Fruit fly (Drosophila melanogaster): ENCODE results near the gene Ugt36A1.
A peak's percentile ranks its signal among the peaks of the same experiment; 100 is the strongest.

Gene Ugt36A1

DNA sequence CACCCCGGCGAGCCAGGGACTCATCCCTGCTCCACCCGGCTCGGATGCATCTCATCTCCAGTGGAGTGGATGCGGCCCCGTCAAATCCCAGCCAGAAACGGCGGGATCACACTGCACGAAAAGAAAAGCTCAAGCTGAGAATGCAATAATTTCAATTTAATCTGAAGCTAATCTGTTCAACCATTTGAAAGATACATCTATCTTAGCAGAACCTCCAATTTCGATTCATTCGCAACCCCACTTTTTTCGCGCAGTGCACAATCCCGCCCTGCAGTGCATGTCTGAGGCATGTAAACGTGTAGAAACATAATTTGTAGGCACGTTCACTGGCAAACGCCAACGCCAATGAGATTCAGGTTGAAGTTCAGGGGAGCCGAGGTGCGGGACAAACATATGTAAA, 20.4 kb upstream of the Ugt36A1 start (continued):
- TF ChIP-seq CG12391 (tag; optimal IDR thresholded peaks at IDR 0.05) = peak; percentile 39
- TF ChIP-seq CG1602 (GFP tag; optimal IDR thresholded peaks at IDR 0.05) = peak; percentile 36
- TF ChIP-seq NfI (GFP tag; optimal IDR thresholded peaks at IDR 0.05) = peak; percentile 23
- TF ChIP-seq GATAe (GFP tag; conservative IDR thresholded peaks at IDR 0.05) = no peak
- TF ChIP-seq NC2β (GFP tag; optimal IDR thresholded peaks at IDR 0.05) = peak; percentile 42
- TF ChIP-seq ash1 (GFP tag; optimal IDR thresholded peaks at IDR 0.05) = no peak
- TF ChIP-seq wek (GFP tag; optimal IDR thresholded peaks at IDR 0.05) = no peak
- 0 out of 3 replicates have a peak, but pooled peaks have one; percentile 16 for TF ChIP-seq B-H1 (GFP tag; IDR thresholded peaks at IDR 0.05)
- no peak for TF ChIP-seq HHEX (GFP tag; optimal IDR thresholded peaks at IDR 0.05)
- no peak for TF ChIP-seq CG1647 (GFP tag; optimal IDR thresholded peaks at IDR 0.05)
- no peak for TF ChIP-seq Hr78 (GFP tag; optimal IDR thresholded peaks at IDR 0.05)
- no peak for TF ChIP-seq bigmax (GFP tag; optimal IDR thresholded peaks at IDR 0.05)
- TF ChIP-seq vfl (GFP tag; optimal IDR thresholded peaks at IDR 0.05) = no peak
- no peak for TF ChIP-seq stwl (tag; optimal IDR thresholded peaks at IDR 0.05)
- no peak for TF ChIP-seq CTCF (GFP tag; optimal IDR thresholded peaks at IDR 0.05)
- peak; percentile 15 for TF ChIP-seq tio (GFP tag; optimal IDR thresholded peaks at IDR 0.05)
- TF ChIP-seq BEAF-32 (GFP tag; optimal IDR thresholded peaks at IDR 0.05) = no peak
- TF ChIP-seq zfh2 (GFP tag; optimal IDR thresholded peaks at IDR 0.05) = no peak
- TF ChIP-seq Lim3 (GFP tag; IDR thresholded peaks at IDR 0.05) = no peak
- peak; percentile 77 for TF ChIP-seq ci (GFP tag; IDR thresholded peaks at IDR 0.05)
- TF ChIP-seq Meics (GFP tag; optimal IDR thresholded peaks at IDR 0.05) = no peak
- TF ChIP-seq ssp (GFP tag; IDR thresholded peaks at IDR 0.05) = peak; percentile 46
- peak; percentile 25; the same call in 2 of the 4 replicates for TF ChIP-seq Gug (GFP tag; IDR thresholded peaks at IDR 0.05)
- TF ChIP-seq Hand (GFP tag; optimal IDR thresholded peaks at IDR 0.05) = no peak
- TF ChIP-seq CG5180 (GFP tag; optimal IDR thresholded peaks at IDR 0.05) = no peak
- no peak for TF ChIP-seq CG11093 (GFP tag; IDR thresholded peaks at IDR 0.05)
- TF ChIP-seq zen (tag; optimal IDR thresholded peaks at IDR 0.05) = peak; percentile 40
- no peak for TF ChIP-seq CG6791 (GFP tag; IDR thresholded peaks at IDR 0.05; ENCODE audit: partially characterized antibody)
- no peak for TF ChIP-seq Taf1 (GFP tag; IDR thresholded peaks at IDR 0.05)
- TF ChIP-seq Deaf1 (tag; optimal IDR thresholded peaks at IDR 0.05) = no peak
- no peak for TF ChIP-seq hkb (optimal IDR thresholded peaks at IDR 0.05)
- peak; percentile 65; the same call in 1 of the 2 replicates for TF ChIP-seq hkb (GFP tag; IDR thresholded peaks at IDR 0.05)
- peak; percentile 21 for TF ChIP-seq CG12236 (GFP tag; optimal IDR thresholded peaks at IDR 0.05)
- TF ChIP-seq CG3163 (GFP tag; optimal IDR thresholded peaks at IDR 0.05) = no peak
- no peak for TF ChIP-seq HLH4C (GFP tag; IDR thresholded peaks at IDR 0.05; ENCODE audit: partially characterized antibody)
- peak; percentile 18 for TF ChIP-seq jing (GFP tag; optimal IDR thresholded peaks at IDR 0.05)
- TF ChIP-seq salm (tag; optimal IDR thresholded peaks at IDR 0.05) = no peak
- no peak for TF ChIP-seq Jarid2 (GFP tag; optimal IDR thresholded peaks at IDR 0.05)
- TF ChIP-seq CG9215 (GFP tag; IDR thresholded peaks at IDR 0.05) = no peak
- no peak for TF ChIP-seq CG17912 (GFP tag; optimal IDR thresholded peaks at IDR 0.05)
- TF ChIP-seq CG7786 (GFP tag; optimal IDR thresholded peaks at IDR 0.05) = peak; percentile 27
- TF ChIP-seq tin (GFP tag; optimal IDR thresholded peaks at IDR 0.05) = peak; percentile 58
- peak; percentile 51 for TF ChIP-seq az2 (GFP tag; optimal IDR thresholded peaks at IDR 0.05)
- peak; percentile 26 for TF ChIP-seq CG18764 (GFP tag; optimal IDR thresholded peaks at IDR 0.05)
- TF ChIP-seq CG33213 (GFP tag; optimal IDR thresholded peaks at IDR 0.05) = peak; percentile 34
- peak; percentile 61 for TF ChIP-seq Sox102F (GFP tag; optimal IDR thresholded peaks at IDR 0.05)
- TF ChIP-seq Kr (GFP tag; optimal IDR thresholded peaks at IDR 0.05) = no peak
- TF ChIP-seq Sox100B (GFP tag; optimal IDR thresholded peaks at IDR 0.05) = no peak
- no peak for TF ChIP-seq gcm (GFP tag; optimal IDR thresholded peaks at IDR 0.05)
- TF ChIP-seq Chrac-16 (GFP tag; optimal IDR thresholded peaks at IDR 0.05) = peak; percentile 40
- no peak for TF ChIP-seq Neu2 (GFP tag; optimal IDR thresholded peaks at IDR 0.05; ENCODE audit: borderline replicate concordance)
- no peak for TF ChIP-seq CG18599 (GFP tag; optimal IDR thresholded peaks at IDR 0.05)
